Worm (Caenorhabditis elegans): ENCODE data around the gene K03B8.8.

ce11 chrV:11363575-11363974 lies 47.2 kb downstream of the K03B8.8 start:
- TF ChIP-seq tab-1 (GFP tag; IDR thresholded peaks at IDR 0.05), result no peak
- no peak for TF ChIP-seq flt-1 (GFP tag; IDR thresholded peaks at IDR 0.05)
- no peak for TF ChIP-seq ztf-23 (GFP tag; IDR thresholded peaks at IDR 0.05)
- TF ChIP-seq klf-2 (GFP tag; conservative IDR thresholded peaks at IDR 0.05), result no peak
- no peak for TF ChIP-seq ref-1 (GFP tag; conservative IDR thresholded peaks at IDR 0.05)
- no peak for TF ChIP-seq ztf-29 (GFP tag; IDR thresholded peaks at IDR 0.05)
